Worm (Caenorhabditis elegans) whole organism, young adult: ENCODE data around the gene mrpl-10.

ENCODE experiments used
- F33H1.4 ChIP-seq: fragments of 200-800 bp; sonication (Bioruptor generic); IDR thresholded peaks from 2 replicates; pipeline ENCODE4 v1.3.6; 2022; ENCODE audit warnings: missing genetic modification reagents, missing genetic modification characterization, missing compliant biosample characterization
- F57A8.1 ChIP-seq: fragments of 200-800 bp; sonication (Bioruptor generic); optimal IDR thresholded peaks from 2 replicates; lab custom pipeline; 2018; ENCODE audit warnings: mild to moderate bottlenecking, missing genetic modification characterization, moderate library complexity, missing compliant biosample characterization
- aptf-3 ChIP-seq: fragments of 200-800 bp; sonication (Bioruptor generic); IDR thresholded peaks from 2 replicates; pipeline ENCODE4 v1.3.6; 2022; ENCODE audit warnings: missing genetic modification characterization, missing compliant biosample characterization
- dpl-1 ChIP-seq: fragments of 150-350 bp; optimal IDR thresholded peaks from 2 replicates; lab custom pipeline; 2014; ENCODE audit warnings: missing biosample characterization, missing genetic modification reagents, missing genetic modification characterization
- ets-4 ChIP-seq: fragments of 200-800 bp; sonication (Bioruptor generic); optimal IDR thresholded peaks from 2 replicates; lab custom pipeline; 2018; ENCODE audit warnings: mild to moderate bottlenecking, missing genetic modification characterization, missing compliant biosample characterization
- let-526 ChIP-seq: fragments of 200-800 bp; sonication (Bioruptor generic); IDR thresholded peaks from 2 replicates; pipeline ENCODE4 v1.3.6; 2022; ENCODE audit warnings: missing genetic modification reagents, missing genetic modification characterization, missing compliant biosample characterization
- nfyb-1 ChIP-seq: fragments of 200-800 bp; sonication (Bioruptor generic); IDR thresholded peaks from 2 replicates; pipeline ENCODE4 v1.3.6; 2022; ENCODE audit warnings: missing genetic modification reagents, missing genetic modification characterization, missing compliant biosample characterization
- nhr-27 ChIP-seq: fragments of 200-800 bp; sonication (Bioruptor generic); optimal IDR thresholded peaks from 2 replicates; lab custom pipeline; 2018; ENCODE audit warnings: mild to moderate bottlenecking, missing genetic modification characterization, moderate library complexity, missing compliant biosample characterization
- pha-4 ChIP-seq: fragments of 150-350 bp; sonication (generic microtip); optimal IDR thresholded peaks from 2 replicates; lab custom pipeline; 2014; ENCODE audit warnings: missing biosample characterization, missing genetic modification reagents, missing genetic modification characterization
- rcor-1 ChIP-seq: fragments of 200-800 bp; sonication (Bioruptor generic); IDR thresholded peaks from 2 replicates; pipeline ENCODE4 v1.3.6; 2022; ENCODE audit warnings: missing genetic modification reagents, missing genetic modification characterization, missing compliant biosample characterization
- rpc-1 ChIP-seq, 2 experiments: fragments of 150-350 bp in 1 of 2; sonication (generic microtip) in 1 of 2; optimal IDR thresholded peaks; 2 replicates each; lab custom pipeline; 2014 to 2018; ENCODE audit warnings: missing biosample characterization in 1 of 2, missing genetic modification characterization in 1 of 2, missing genetic modification reagents in 1 of 2, missing genotype in 1 of 2
- snpc-4 ChIP-seq, 5 experiments: fragments of 150-350 bp in 1 of 5; sonication (generic microtip) in 4 of 5; optimal IDR thresholded peaks; 2 replicates each; lab custom pipeline; 2014 to 2018; ENCODE audit warnings: missing genetic modification characterization in 5 of 5, missing biosample characterization in 3 of 5, antibody characterized with exemption in 2 of 5, mild to moderate bottlenecking in 2 of 5, missing compliant biosample characterization in 2 of 5, missing genotype in 2 of 5, moderate library complexity in 2 of 5, missing genetic modification reagents in 1 of 5
- unc-62 ChIP-seq: fragments of 150-350 bp; optimal IDR thresholded peaks from 2 replicates; lab custom pipeline; 2014; ENCODE audit warnings: missing biosample characterization, missing genetic modification reagents, missing genetic modification characterization

- TF ChIP-seq F33H1.4 (no peak), snpc-4 (GFP tag; optimal IDR thresholded peaks at IDR 0.05; lab: Kevin White, UChicago) (no peak), snpc-4 (tag; optimal IDR thresholded peaks at IDR 0.05; lab: Kevin White, UChicago) (no peak), pha-4 (tag; lab: Kevin White, UChicago) (no peak), F57A8.1 (GFP tag; lab: Kevin White, UChicago) (no peak), rpc-1 (optimal IDR thresholded peaks at IDR 0.05; lab: Kevin White, UChicago) (no peak), rpc-1 (tag; optimal IDR thresholded peaks at IDR 0.05; lab: Kevin White, UChicago) (no peak), ets-4 (GFP tag; lab: Kevin White, UChicago) (no peak), nhr-27 (tag; lab: Kevin White, UChicago) (no peak), unc-62 (GFP tag; lab: Kevin White, UChicago) (no peak), rcor-1 (GFP tag; lab: Robert Waterston, UW) (no peak), let-526 (GFP tag; lab: Robert Waterston, UW) (no peak), dpl-1 (no peak), aptf-3 (GFP tag; lab: Robert Waterston, UW) (no peak), nfyb-1 (GFP tag; lab: Robert Waterston, UW) (no peak)
These were observed 38.4 kb upstream of the mrpl-10 start for ce11 chrII:8316701-8317100.
